Fruit fly (Drosophila melanogaster) S2 (cell line): ENCODE measurements around the gene GatA.

Source experiments
- CG8478 ChIP-seq: fragments of >200 bp; optimal IDR thresholded peaks from 2 replicates; lab custom pipeline; 2018
- CTCF ChIP-seq, 2 experiments: fragments of >200 bp; optimal IDR thresholded peaks; 2 replicates each; lab custom pipeline; 2018

- TF ChIP-seq CTCF (optimal IDR thresholded peaks at IDR 0.05; lab: Kevin White, UChicago) (no peak), CG8478 (no peak)
Measured at dm6 chr3R:18990514-18990913, 38.1 kb downstream of the GatA start.
